Fruit fly (Drosophila melanogaster) whole organism, embryonic: ENCODE data around the gene CG1354.

Experiments used
- Adf1 ChIP-seq: fragments of 200-800 bp; sonication (Bioruptor generic); IDR thresholded peaks from 2 replicates; pipeline ENCODE4 v1.3.6; 2022; ENCODE audit warnings: missing biosample characterization, missing genetic modification characterization
- CG11456 ChIP-seq: fragments of 200-800 bp; sonication (Bioruptor generic); IDR thresholded peaks from 3 replicates; pipeline ENCODE4 v1.3.6; 2022; ENCODE audit warnings: missing biosample characterization, missing genetic modification characterization
- CG11504 ChIP-seq: fragments of 200-800 bp; sonication (Bioruptor generic); optimal IDR thresholded peaks from 3 replicates; lab custom pipeline; 2019; ENCODE audit warnings: missing biosample characterization, mild to moderate bottlenecking, missing genetic modification characterization, moderate library complexity
- CG12299 ChIP-seq: fragments of 200-800 bp; sonication (Bioruptor generic); optimal IDR thresholded peaks from 2 replicates; lab custom pipeline; 2018; ENCODE audit warnings: missing biosample characterization, mild to moderate bottlenecking, missing genetic modification characterization
- CG12942 ChIP-seq: fragments of 200-800 bp; sonication (Bioruptor generic); optimal IDR thresholded peaks from 3 replicates; lab custom pipeline; 2016; ENCODE audit warnings: missing biosample characterization, missing genetic modification characterization
- CG13287 ChIP-seq: fragments of 200-800 bp; sonication (Bioruptor generic); IDR thresholded peaks from 2 replicates; pipeline ENCODE4 v1.3.6; 2022; ENCODE audit warnings: missing biosample characterization, missing genetic modification characterization; ENCODE audit not compliant: partially characterized antibody
- CG1529 ChIP-seq: fragments of 200-800 bp; sonication (Bioruptor generic); optimal IDR thresholded peaks from 3 replicates; lab custom pipeline; 2018; ENCODE audit warnings: missing biosample characterization, missing genetic modification characterization
- CG15696 ChIP-seq: fragments of 200-800 bp; sonication (Bioruptor generic); optimal IDR thresholded peaks from 2 replicates; lab custom pipeline; 2019; ENCODE audit warnings: missing biosample characterization, mild to moderate bottlenecking, missing genetic modification characterization, moderate library complexity
- CG1602 ChIP-seq: fragments of 200-800 bp; sonication (Bioruptor generic); optimal IDR thresholded peaks from 3 replicates; lab custom pipeline; 2016; ENCODE audit warnings: missing biosample characterization, missing genetic modification characterization
- CG2202 ChIP-seq: fragments of 200-800 bp; sonication (Bioruptor generic); optimal IDR thresholded peaks from 2 replicates; lab custom pipeline; 2018; ENCODE audit warnings: missing biosample characterization, mild to moderate bottlenecking, missing genetic modification characterization
- CG4328 ChIP-seq: fragments of 200-800 bp; sonication (Bioruptor generic); optimal IDR thresholded peaks from 3 replicates; lab custom pipeline; 2017; ENCODE audit warnings: missing biosample characterization, missing genetic modification reagents, missing genetic modification characterization
- CG4360 ChIP-seq: fragments of 200-800 bp; sonication (Bioruptor generic); IDR thresholded peaks from 2 replicates; pipeline ENCODE4 v1.3.6; 2022; ENCODE audit warnings: missing biosample characterization, missing genetic modification characterization
- CG7271 ChIP-seq: fragments of 200-800 bp; sonication (Bioruptor generic); optimal IDR thresholded peaks from 2 replicates; lab custom pipeline; 2018; ENCODE audit warnings: missing biosample characterization, mild to moderate bottlenecking, missing genetic modification characterization, moderate library complexity
- CG8281 ChIP-seq: fragments of 200-800 bp; sonication (Bioruptor generic); optimal IDR thresholded peaks from 2 replicates; lab custom pipeline; 2018; ENCODE audit warnings: missing biosample characterization, mild to moderate bottlenecking, missing genetic modification characterization, moderate library complexity
- CG8478 ChIP-seq: fragments of >200 bp; optimal IDR thresholded peaks from 2 replicates; lab custom pipeline; 2018
- CG9727 ChIP-seq: fragments of 200-800 bp; sonication (Bioruptor generic); optimal IDR thresholded peaks from 3 replicates; lab custom pipeline; 2017; ENCODE audit warnings: missing biosample characterization, mild to moderate bottlenecking, missing genetic modification characterization
- CG9876 ChIP-seq: fragments of 200-800 bp; sonication (Bioruptor generic); optimal IDR thresholded peaks from 2 replicates; lab custom pipeline; 2016; ENCODE audit warnings: missing biosample characterization, missing genetic modification characterization
- CTCF ChIP-seq: fragments of 200-800 bp; sonication (Bioruptor generic); optimal IDR thresholded peaks from 2 replicates; lab custom pipeline; 2017; ENCODE audit warnings: missing biosample characterization, mild to moderate bottlenecking, missing genetic modification characterization, moderate library complexity
- CoRest ChIP-seq: fragments of 200-800 bp; sonication (Bioruptor generic); optimal IDR thresholded peaks from 3 replicates; lab custom pipeline; 2018; ENCODE audit warnings: missing biosample characterization, mild to moderate bottlenecking, missing genetic modification characterization, moderate library complexity
- CrebB ChIP-seq: fragments of 200-800 bp; sonication (Bioruptor generic); optimal IDR thresholded peaks from 3 replicates; lab custom pipeline; 2018; ENCODE audit warnings: missing biosample characterization, mild to moderate bottlenecking, missing genetic modification characterization
- Deaf1 ChIP-seq: fragments of 200-800 bp; optimal IDR thresholded peaks from 3 replicates; lab custom pipeline; 2019; ENCODE audit warnings: missing biosample characterization, mild to moderate bottlenecking, missing genetic modification characterization, moderate library complexity
- E2f2 ChIP-seq: fragments of 200-800 bp; sonication (Bioruptor generic); IDR thresholded peaks from 2 replicates; pipeline ENCODE4 v1.3.6; 2022; ENCODE audit warnings: missing biosample characterization, missing genetic modification characterization
- HLHmδ ChIP-seq: fragments of 200-800 bp; sonication (Bioruptor generic); optimal IDR thresholded peaks from 2 replicates; lab custom pipeline; 2018; ENCODE audit warnings: missing biosample characterization, mild to moderate bottlenecking, missing genetic modification characterization, moderate library complexity
- Hr3 ChIP-seq: fragments of 200-800 bp; sonication (Bioruptor generic); optimal IDR thresholded peaks from 3 replicates; lab custom pipeline; 2016; ENCODE audit warnings: missing biosample characterization, missing genetic modification characterization
- Jarid2 ChIP-seq: fragments of 200-800 bp; sonication (Bioruptor generic); optimal IDR thresholded peaks from 3 replicates; lab custom pipeline; 2017; ENCODE audit warnings: mild to moderate bottlenecking, missing biosample characterization, missing genetic modification reagents, missing genetic modification characterization
- Nf-YA ChIP-seq: fragments of 200-800 bp; sonication (Bioruptor generic); IDR thresholded peaks from 2 replicates; pipeline ENCODE4 v1.3.6; 2022; ENCODE audit warnings: missing biosample characterization, missing genetic modification characterization
- Nf-YB ChIP-seq: fragments of 200-800 bp; sonication (Bioruptor generic); optimal IDR thresholded peaks from 3 replicates; lab custom pipeline; 2019; ENCODE audit warnings: missing biosample characterization, mild to moderate bottlenecking, missing genetic modification characterization, moderate library complexity
- Spps ChIP-seq: fragments of 200-800 bp; sonication (Bioruptor generic); optimal IDR thresholded peaks from 2 replicates; lab custom pipeline; 2018; ENCODE audit warnings: missing biosample characterization, mild to moderate bottlenecking, missing genetic modification characterization
- bab2 ChIP-seq: fragments of 200-800 bp; sonication (Bioruptor generic); optimal IDR thresholded peaks from 2 replicates; lab custom pipeline; 2016; ENCODE audit warnings: missing biosample characterization, missing genetic modification characterization
- bigmax ChIP-seq: fragments of 200-800 bp; sonication (Bioruptor generic); optimal IDR thresholded peaks from 2 replicates; lab custom pipeline; 2018; ENCODE audit warnings: missing biosample characterization, mild to moderate bottlenecking, missing genetic modification characterization
- cato ChIP-seq: fragments of 200-800 bp; sonication (Bioruptor generic); optimal IDR thresholded peaks from 2 replicates; lab custom pipeline; 2016; ENCODE audit warnings: missing biosample characterization, missing genetic modification characterization, borderline replicate concordance
- crol ChIP-seq: fragments of 200-800 bp; sonication (Bioruptor generic); IDR thresholded peaks from 2 replicates; pipeline ENCODE4 v1.3.6; 2022; ENCODE audit warnings: missing biosample characterization, missing genetic modification characterization
- crp ChIP-seq, 2 experiments: fragments of 200-800 bp; sonication (Bioruptor generic); optimal IDR thresholded peaks; 2 replicates in 1 of 2; 3 replicates in 1 of 2; lab custom pipeline; 2017; ENCODE audit warnings: missing biosample characterization in 2 of 2, missing genetic modification characterization in 2 of 2, mild to moderate bottlenecking in 1 of 2, moderate library complexity in 1 of 2
- danr ChIP-seq: fragments of 200-800 bp; sonication (Bioruptor generic); IDR thresholded peaks from 2 replicates; pipeline ENCODE4 v1.3.6; 2022; ENCODE audit warnings: missing biosample characterization, missing genetic modification characterization
- dati ChIP-seq: fragments of 200-800 bp; sonication (Bioruptor generic); IDR thresholded peaks from 2 replicates; pipeline ENCODE4 v1.3.6; 2022; ENCODE audit warnings: missing biosample characterization, missing genetic modification characterization
- gem ChIP-seq: fragments of 200-800 bp; sonication (Bioruptor generic); optimal IDR thresholded peaks from 2 replicates; lab custom pipeline; 2019; ENCODE audit warnings: missing biosample characterization, mild to moderate bottlenecking, missing genetic modification characterization, moderate library complexity
- jing ChIP-seq: fragments of 200-800 bp; sonication (Bioruptor generic); optimal IDR thresholded peaks from 2 replicates; lab custom pipeline; 2018; ENCODE audit warnings: missing biosample characterization, mild to moderate bottlenecking, missing genetic modification characterization
- lilli ChIP-seq: fragments of 200-800 bp; sonication (Bioruptor generic); optimal IDR thresholded peaks from 3 replicates; lab custom pipeline; 2016; ENCODE audit warnings: missing biosample characterization, missing genetic modification characterization
- pnt ChIP-seq: fragments of 200-800 bp; sonication (Bioruptor generic); optimal IDR thresholded peaks from 3 replicates; lab custom pipeline; 2016; ENCODE audit warnings: missing biosample characterization, missing genetic modification characterization
- sens ChIP-seq: fragments of 200-800 bp; sonication (Bioruptor generic); peaks from one replicate; lab custom pipeline; 2016; ENCODE audit warnings: missing biosample characterization, missing genetic modification characterization
- seq ChIP-seq: fragments of 200-800 bp; sonication (Bioruptor generic); IDR thresholded peaks from 2 replicates; pipeline ENCODE4 v1.3.6; 2022; ENCODE audit warnings: missing biosample characterization, missing genetic modification characterization
- sr ChIP-seq: fragments of 200-800 bp; sonication (Bioruptor generic); IDR thresholded peaks from 3 replicates; pipeline ENCODE4 v1.3.6; 2022; ENCODE audit warnings: missing biosample characterization, missing genetic modification characterization
- stwl ChIP-seq: fragments of 200-800 bp; sonication (Bioruptor generic); optimal IDR thresholded peaks from 3 replicates; lab custom pipeline; 2018; ENCODE audit warnings: missing biosample characterization, mild to moderate bottlenecking, missing genetic modification characterization, moderate library complexity
- tap ChIP-seq: fragments of 200-800 bp; optimal IDR thresholded peaks from 3 replicates; lab custom pipeline; 2019; ENCODE audit warnings: missing biosample characterization, mild to moderate bottlenecking, missing genetic modification characterization, moderate library complexity
- tin ChIP-seq: fragments of 200-800 bp; sonication (Bioruptor generic); optimal IDR thresholded peaks from 3 replicates; lab custom pipeline; 2016; ENCODE audit warnings: missing biosample characterization, missing genetic modification characterization
- unc-4 ChIP-seq: fragments of 200-800 bp; sonication (Bioruptor generic); IDR thresholded peaks from 2 replicates; pipeline ENCODE4 v1.3.6; 2022; ENCODE audit warnings: missing biosample characterization, missing genetic modification characterization; ENCODE audit not compliant: partially characterized antibody
- z ChIP-seq: fragments of 200-800 bp; sonication (Bioruptor generic); IDR thresholded peaks from 3 replicates; pipeline ENCODE4 v1.3.6; 2022; ENCODE audit warnings: missing biosample characterization, missing genetic modification characterization
- zen ChIP-seq: fragments of 200-800 bp; sonication (Bioruptor generic); optimal IDR thresholded peaks from 3 replicates; lab custom pipeline; 2018; ENCODE audit warnings: missing biosample characterization, mild to moderate bottlenecking, missing genetic modification characterization, moderate library complexity

CG1354 gene

DNA sequence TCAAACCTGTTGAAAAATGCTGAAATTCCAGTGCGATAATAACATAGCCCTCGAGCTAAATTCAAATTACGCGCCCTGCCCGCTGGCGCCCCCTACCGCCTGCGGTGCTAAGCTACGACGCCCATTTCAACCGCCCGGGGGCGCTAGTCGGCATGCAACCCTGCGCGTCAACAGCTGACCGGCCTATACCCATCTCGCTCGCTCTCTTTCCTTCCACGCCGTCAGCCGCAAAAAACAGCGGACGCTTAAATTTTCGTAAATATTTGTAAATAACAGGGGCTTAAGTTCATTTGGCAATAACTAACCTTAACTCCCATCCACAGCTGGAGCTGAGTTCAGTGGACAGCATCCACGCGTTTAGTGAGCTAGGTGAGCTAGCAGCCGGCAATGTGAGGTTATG, at the start of gene CG1354 (continued):
- TF ChIP-seq unc-4 (GFP tag; lab: Robert Waterston, UW) (no peak), jing (no peak), CG11456 (GFP tag; lab: Robert Waterston, UW) (peak; percentile 97), crp (GFP tag; optimal IDR thresholded peaks at IDR 0.05; lab: Kevin White, UChicago) (peak; percentile 97 to 100), Hr3 (GFP tag; lab: Kevin White, UChicago) (peak; percentile 61), pnt (GFP tag; lab: Kevin White, UChicago) (peak; percentile 67), CG9876 (GFP tag; lab: Kevin White, UChicago) (peak; percentile 77), CG8478 (lab: Kevin White, UChicago) (no peak), cato (GFP tag; lab: Kevin White, UChicago) (peak; percentile 22), dati (GFP tag; lab: Robert Waterston, UW) (no peak), tin (peak; percentile 75), CG1529 (GFP tag; lab: Kevin White, UChicago) (peak; percentile 4), tap (tag; lab: Kevin White, UChicago) (no peak), CrebB (tag; lab: Kevin White, UChicago) (peak; percentile 3), E2f2 (GFP tag; lab: Robert Waterston, UW) (peak; percentile 99), CG11504 (tag; lab: Kevin White, UChicago) (peak; percentile 68), CG12299 (tag; lab: Kevin White, UChicago) (no peak), stwl (tag; lab: Kevin White, UChicago) (peak; percentile 49), CG13287 (GFP tag; lab: Robert Waterston, UW) (peak; percentile 48; the same call in 1 of the 2 replicates), CG15696 (tag; lab: Kevin White, UChicago) (peak; percentile 69)

DNA sequence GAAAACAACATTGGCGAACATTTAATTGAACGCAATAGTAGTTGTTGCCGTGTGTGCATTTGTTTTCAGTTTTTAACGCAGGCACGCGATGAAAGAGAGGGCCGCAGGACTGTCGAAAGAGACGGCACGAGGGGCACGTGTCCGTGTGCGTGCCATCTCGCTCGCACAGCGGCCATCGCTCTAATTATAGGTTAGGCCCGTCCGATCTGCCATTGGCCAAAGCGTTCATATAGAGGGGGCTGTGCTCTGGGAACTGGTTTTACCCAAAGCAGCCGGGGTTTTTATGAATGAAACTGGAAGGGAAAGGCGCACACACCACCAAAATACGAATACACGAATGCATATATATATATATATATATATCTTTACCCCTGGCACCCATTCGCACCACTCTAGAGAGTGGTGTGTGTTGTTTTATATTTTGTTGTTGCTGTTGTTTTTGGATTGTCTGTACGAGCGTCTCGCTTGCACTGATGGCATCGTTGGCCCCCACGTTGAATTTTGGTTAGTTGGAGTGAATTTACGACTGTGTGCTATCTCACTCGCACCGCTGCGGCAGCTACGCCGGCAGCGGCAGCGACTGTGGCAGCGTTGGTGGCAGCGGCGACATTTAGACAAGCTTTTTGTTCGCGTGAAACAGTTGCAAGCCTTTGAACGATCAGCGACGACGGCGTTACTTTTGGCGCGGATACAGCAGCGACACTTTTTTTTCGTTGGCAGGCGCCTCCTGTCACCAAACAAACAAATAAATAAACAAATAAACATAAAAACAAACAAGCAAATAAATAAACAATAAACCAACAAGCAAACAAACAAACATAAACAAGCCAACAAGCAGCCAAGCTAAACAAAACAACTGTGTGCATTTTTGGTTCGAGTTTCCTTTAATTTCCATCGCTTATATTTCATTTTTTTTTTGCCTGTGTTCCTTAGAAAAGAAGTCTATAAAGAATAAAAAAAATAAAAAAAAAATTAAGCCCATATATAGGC, 49.2 kb upstream of the CG1354 start, which contains the start of gene Sp1:
Gene Sp1 (plus strand): TSS at position 636 of the 990 bp plus-strand sequence.
- TF ChIP-seq z (no peak), CG4328 (GFP tag; lab: Kevin White, UChicago) (no peak), CG7271 (tag; lab: Kevin White, UChicago) (peak; percentile 19), CG12942 (GFP tag; lab: Kevin White, UChicago) (no peak), seq (GFP tag; lab: Robert Waterston, UW) (peak; percentile 58; the same call in 1 of the 2 replicates), bigmax (peak; percentile 84), Jarid2 (GFP tag; lab: Kevin White, UChicago) (peak; percentile 64), zen (peak; percentile 4), CG4360 (peak; percentile 87), HLHmδ (GFP tag; lab: Kevin White, UChicago) (peak; percentile 59), crol (GFP tag; lab: Robert Waterston, UW) (peak; percentile 31; the same call in 1 of the 2 replicates), CG9727 (GFP tag; lab: Kevin White, UChicago) (peak; percentile 53), CTCF (GFP tag; lab: Kevin White, UChicago) (no peak), Deaf1 (tag; lab: Kevin White, UChicago) (peak; percentile 38), bab2 (GFP tag; lab: Kevin White, UChicago) (peak; percentile 0), Spps (tag; lab: Kevin White, UChicago) (no peak), sens (peak; percentile 85), CG2202 (tag; lab: Kevin White, UChicago) (peak; percentile 10), CG8281 (tag; lab: Kevin White, UChicago) (no peak), Adf1 (GFP tag; lab: Robert Waterston, UW) (peak; percentile 96), danr (GFP tag; lab: Robert Waterston, UW) (no peak), Nf-YB (peak; percentile 98), Nf-YA (GFP tag; lab: Robert Waterston, UW) (peak; percentile 76), CG1602 (no peak), CG15696 (tag; lab: Kevin White, UChicago) (peak; percentile 58), sr (no peak), CoRest (tag; lab: Kevin White, UChicago) (peak; percentile 55), gem (tag; lab: Kevin White, UChicago) (peak; percentile 12), lilli (GFP tag; lab: Kevin White, UChicago) (no peak)
